Worm (Caenorhabditis elegans) whole organism, L1 larva: ENCODE data around the gene ech-3.

ENCODE experiments used
- F16B12.6 ChIP-seq: fragments of 150-350 bp; optimal IDR thresholded peaks from 2 replicates; lab custom pipeline; 2014; ENCODE audit warnings: missing biosample characterization, missing genetic modification characterization
- alr-1 ChIP-seq: fragments of 200-800 bp; sonication (Bioruptor generic); optimal IDR thresholded peaks from 2 replicates; lab custom pipeline; 2018; ENCODE audit warnings: borderline replicate concordance, mild to moderate bottlenecking, missing genetic modification characterization, missing compliant biosample characterization
- ama-1 ChIP-seq: fragments of 150-350 bp; optimal IDR thresholded peaks from 2 replicates; lab custom pipeline; 2014
- blmp-1 ChIP-seq: fragments of 150-350 bp; optimal IDR thresholded peaks from 2 replicates; lab custom pipeline; 2014; ENCODE audit warnings: missing biosample characterization, missing genetic modification characterization
- ceh-63 ChIP-seq: fragments of 200-800 bp; sonication (Bioruptor generic); optimal IDR thresholded peaks from 2 replicates; lab custom pipeline; 2018; ENCODE audit warnings: mild to moderate bottlenecking, missing genetic modification characterization, missing compliant biosample characterization
- ceh-82 ChIP-seq, 3 experiments: fragments of 150-350 bp in 1 of 3; sonication (generic microtip) in 2 of 3; optimal IDR thresholded peaks; 2 replicates each; lab custom pipeline; 2014 to 2017; ENCODE audit warnings: missing biosample characterization in 3 of 3, missing genetic modification characterization in 3 of 3
- ces-1 ChIP-seq: fragments of 150-350 bp; optimal IDR thresholded peaks from 2 replicates; lab custom pipeline; 2014; ENCODE audit warnings: missing biosample characterization, missing genetic modification reagents, missing genetic modification characterization
- efl-1 ChIP-seq, 4 experiments: fragments of 150-350 bp; optimal IDR thresholded peaks in 3 of 4; peaks in 1 of 4; 1 replicate in 1 of 4; 2 replicates in 3 of 4; lab custom pipeline; 2014; ENCODE audit warnings: missing biosample characterization in 2 of 4, missing genetic modification characterization in 2 of 4, missing genetic modification reagents in 2 of 4
- elt-3 ChIP-seq, 6 experiments: fragments of 150-350 bp in 1 of 6; sonication (generic microtip); optimal IDR thresholded peaks; 2 replicates each; lab custom pipeline; 2017 to 2018; ENCODE audit warnings: missing biosample characterization in 6 of 6, missing genetic modification characterization in 6 of 6, inconsistent platforms in 1 of 6
- fos-1 ChIP-seq: fragments of 150-350 bp; optimal IDR thresholded peaks from 2 replicates; lab custom pipeline; 2014; ENCODE audit warnings: missing biosample characterization, missing genetic modification characterization
- grh-1 ChIP-seq: fragments of 200-800 bp; sonication (Bioruptor generic); IDR thresholded peaks from 2 replicates; pipeline ENCODE4 v1.3.6; 2022; ENCODE audit warnings: missing genetic modification reagents, missing genetic modification characterization, missing compliant biosample characterization
- hpl-2 ChIP-seq: fragments of 150-350 bp; optimal IDR thresholded peaks from 2 replicates; lab custom pipeline; 2014; ENCODE audit warnings: missing biosample characterization, missing genetic modification reagents, missing genetic modification characterization
- irx-1 ChIP-seq: sonication (generic microtip); optimal IDR thresholded peaks from 2 replicates; lab custom pipeline; 2016; ENCODE audit warnings: missing genetic modification characterization, missing compliant biosample characterization
- lin-14 ChIP-seq: fragments of 200-800 bp; sonication (Bioruptor generic); optimal IDR thresholded peaks from 2 replicates; lab custom pipeline; 2018; ENCODE audit warnings: mild to moderate bottlenecking, missing genetic modification characterization, moderate library complexity, missing compliant biosample characterization
- lin-35 ChIP-seq, 2 experiments: fragments of 150-350 bp; optimal IDR thresholded peaks; 2 replicates each; lab custom pipeline; 2014; ENCODE audit warnings: missing biosample characterization in 2 of 2, missing genetic modification characterization in 2 of 2, missing genetic modification reagents in 2 of 2
- lin-39 ChIP-seq: fragments of 150-350 bp; optimal IDR thresholded peaks from 2 replicates; lab custom pipeline; 2014; ENCODE audit warnings: missing biosample characterization, missing genetic modification reagents, missing genetic modification characterization
- mep-1 ChIP-seq: fragments of 150-350 bp; optimal IDR thresholded peaks from 2 replicates; lab custom pipeline; 2014; ENCODE audit warnings: missing biosample characterization, missing genetic modification characterization
- nhr-12 ChIP-seq: sonication (generic microtip); optimal IDR thresholded peaks from 2 replicates; lab custom pipeline; 2017; ENCODE audit warnings: missing biosample characterization, missing genetic modification characterization
- nhr-20 ChIP-seq: sonication (generic microtip); optimal IDR thresholded peaks from 2 replicates; lab custom pipeline; 2016; ENCODE audit warnings: mild to moderate bottlenecking, missing genetic modification characterization, missing compliant biosample characterization
- nhr-71 ChIP-seq: sonication (generic microtip); optimal IDR thresholded peaks from 2 replicates; lab custom pipeline; 2016; ENCODE audit warnings: mild to moderate bottlenecking, missing genetic modification characterization, moderate library complexity, missing compliant biosample characterization
- nhr-85 ChIP-seq: sonication (generic microtip); peaks from one replicate; lab custom pipeline; 2016; ENCODE audit warnings: missing genetic modification characterization, inconsistent platforms, missing compliant biosample characterization
- nhr-90 ChIP-seq: sonication (generic microtip); optimal IDR thresholded peaks from 2 replicates; lab custom pipeline; 2016; ENCODE audit warnings: mild to moderate bottlenecking, missing genetic modification characterization, missing compliant biosample characterization; ENCODE audit not compliant: poor library complexity
- pqm-1 ChIP-seq: sonication (generic microtip); optimal IDR thresholded peaks from 3 replicates; lab custom pipeline; 2017; ENCODE audit warnings: missing biosample characterization, missing genetic modification characterization
- snpc-4 ChIP-seq: fragments of 150-350 bp; optimal IDR thresholded peaks from 2 replicates; lab custom pipeline; 2014; ENCODE audit warnings: missing biosample characterization, missing genetic modification characterization
- snu-23 ChIP-seq: sonication (generic microtip); optimal IDR thresholded peaks from 2 replicates; lab custom pipeline; 2016; ENCODE audit warnings: missing genetic modification characterization, missing compliant biosample characterization
- sptf-1 ChIP-seq: fragments of 150-350 bp; optimal IDR thresholded peaks from 2 replicates; lab custom pipeline; 2014; ENCODE audit warnings: missing biosample characterization, missing genetic modification characterization
- tlp-1 ChIP-seq: fragments of 150-350 bp; optimal IDR thresholded peaks from 2 replicates; lab custom pipeline; 2014; ENCODE audit warnings: missing biosample characterization, missing genetic modification characterization
- unc-30 ChIP-seq: sonication (generic microtip); optimal IDR thresholded peaks from 2 replicates; lab custom pipeline; 2017; ENCODE audit warnings: missing biosample characterization, missing genetic modification characterization
- zag-1 ChIP-seq: fragments of 150-350 bp; optimal IDR thresholded peaks from 2 replicates; lab custom pipeline; 2014; ENCODE audit warnings: missing biosample characterization, missing genetic modification characterization
- zip-4 ChIP-seq: fragments of 200-800 bp; sonication (Bioruptor generic); optimal IDR thresholded peaks from 2 replicates; lab custom pipeline; 2018; ENCODE audit warnings: mild to moderate bottlenecking, missing genetic modification characterization, moderate library complexity, missing compliant biosample characterization

Gene ech-3

ce11 chrV:8040247-8041084 lies 18.4 kb downstream of the ech-3 start (continued):
- no peak for TF ChIP-seq ceh-63 (GFP tag; lab: Kevin White, UChicago)
- TF ChIP-seq fos-1, result no peak
- TF ChIP-seq ces-1 (GFP tag; lab: Kevin White, UChicago), result no peak
- TF ChIP-seq snpc-4, result no peak
- TF ChIP-seq sptf-1, result no peak
- TF ChIP-seq lin-39 (tag; lab: Kevin White, UChicago), result no peak
- TF ChIP-seq zip-4 (GFP tag; lab: Kevin White, UChicago), result no peak

- TF ChIP-seq lin-35 (GFP tag; optimal IDR thresholded peaks at IDR 0.05; lab: Kevin White, UChicago), result peak in 1 of 2 experiments; percentile 12
- no peak for TF ChIP-seq efl-1 (optimal IDR thresholded peaks at IDR 0.05; lab: Kevin White, UChicago)
- peak in 1 of 2 experiments; percentile 90 for TF ChIP-seq efl-1 (GFP tag; optimal IDR thresholded peaks at IDR 0.05 in 1 of 2; lab: Kevin White, UChicago)
- peak; percentile 81 for TF ChIP-seq nhr-85 (tag; lab: Kevin White, UChicago)
- TF ChIP-seq grh-1 (GFP tag; lab: Robert Waterston, UW), result peak; percentile 60
- no peak for TF ChIP-seq ceh-82 (tag; optimal IDR thresholded peaks at IDR 0.05; lab: Kevin White, UChicago)
- TF ChIP-seq nhr-20 (tag; lab: Kevin White, UChicago), result peak; percentile 2
- no peak for TF ChIP-seq tlp-1 (tag; lab: Kevin White, UChicago)
- peak; percentile 36 for TF ChIP-seq lin-14 (GFP tag; lab: Kevin White, UChicago)
- TF ChIP-seq irx-1 (tag; lab: Kevin White, UChicago), result no peak
These were observed 19.4 kb downstream of the ech-3 start for ce11 chrV:8041336-8041868.

DNA sequence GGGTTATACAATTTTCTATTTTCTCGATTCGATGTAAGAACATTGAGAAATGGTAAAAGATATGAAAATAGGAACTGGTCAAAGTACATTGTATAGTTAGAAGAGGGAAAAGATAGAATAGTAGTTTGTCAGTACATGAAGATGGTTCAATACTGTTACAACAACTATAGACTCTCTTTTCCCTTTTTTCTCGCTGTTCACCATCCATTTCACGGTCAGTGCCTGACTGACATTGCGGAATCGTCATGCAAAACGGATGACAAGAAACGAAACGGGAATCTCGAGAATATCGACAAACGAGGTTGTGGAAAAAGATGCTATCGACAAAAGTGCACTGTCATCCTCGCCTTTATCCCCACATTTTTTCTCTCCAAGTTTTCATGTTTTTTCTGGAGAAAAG lies 21.6 kb downstream of the ech-3 start:
- peak; percentile 92 for TF ChIP-seq blmp-1 (tag; lab: Kevin White, UChicago)
- TF ChIP-seq efl-1 (optimal IDR thresholded peaks at IDR 0.05; lab: Kevin White, UChicago), result no peak
- TF ChIP-seq efl-1 (GFP tag; optimal IDR thresholded peaks at IDR 0.05 in 1 of 2; lab: Kevin White, UChicago), result peak in 1 of 2 experiments; percentile 41
- peak; percentile 35 for TF ChIP-seq nhr-20 (tag; lab: Kevin White, UChicago)
- TF ChIP-seq unc-30 (tag; lab: Kevin White, UChicago), result no peak
- peak; percentile 28 for TF ChIP-seq snu-23 (GFP tag; lab: Kevin White, UChicago)
- peak; percentile 15 for TF ChIP-seq nhr-71 (tag; lab: Kevin White, UChicago)
- TF ChIP-seq mep-1 (tag; lab: Kevin White, UChicago), result peak; percentile 38
- TF ChIP-seq lin-14 (GFP tag; lab: Kevin White, UChicago), result peak; percentile 62
- TF ChIP-seq elt-3 (tag; optimal IDR thresholded peaks at IDR 0.05; lab: Kevin White, UChicago), result peak in 2 of 6 experiments; percentile 33 to 36
- TF ChIP-seq pqm-1, result no peak
- TF ChIP-seq, all 84 proteins: peak for 8

ce11 chrV:8044957-8045356 lies 22.9 kb downstream of the ech-3 start:
- TF ChIP-seq nhr-12 (tag; lab: Kevin White, UChicago), result no peak
- TF ChIP-seq efl-1 (optimal IDR thresholded peaks at IDR 0.05; lab: Kevin White, UChicago), result no peak
- TF ChIP-seq efl-1 (GFP tag; optimal IDR thresholded peaks at IDR 0.05 in 1 of 2; lab: Kevin White, UChicago), result peak in 1 of 2 experiments; percentile 66
- peak; percentile 2 for TF ChIP-seq snu-23 (GFP tag; lab: Kevin White, UChicago)
- 0 out of 2 replicates have a peak, but pooled peaks have one; percentile 7 for TF ChIP-seq grh-1 (GFP tag; lab: Robert Waterston, UW)
- TF ChIP-seq mep-1 (tag; lab: Kevin White, UChicago), result peak; percentile 46
- TF ChIP-seq blmp-1 (tag; lab: Kevin White, UChicago), result peak; percentile 68
- TF ChIP-seq hpl-2 (GFP tag; lab: Kevin White, UChicago), result no peak
- TF ChIP-seq nhr-20 (tag; lab: Kevin White, UChicago), result peak; percentile 10
- no peak for TF ChIP-seq zag-1 (tag; lab: Kevin White, UChicago)
- peak; percentile 61 for TF ChIP-seq lin-14 (GFP tag; lab: Kevin White, UChicago)
- TF ChIP-seq nhr-85 (tag; lab: Kevin White, UChicago), result peak; percentile 84

ce11 chrV:8046706-8047105 lies 24.7 kb downstream of the ech-3 start, which contains the start of gene ZC513.3:
Gene ZC513.3, plus strand, starts transcription at chrV:8047006.
- TF ChIP-seq nhr-90 (no peak), ceh-63 (GFP tag; lab: Kevin White, UChicago) (no peak), ama-1 (lab: Kevin White, UChicago) (no peak), sptf-1 (no peak), alr-1 (tag; lab: Kevin White, UChicago) (no peak), F16B12.6 (tag; lab: Kevin White, UChicago) (no peak)
